Fruit fly (Drosophila melanogaster): Measurements from ENCODE around the gene CG42729.

CG42729 gene

dm6 chr3L:15563058-15563850 lies 35.9 kb upstream of the CG42729 start, which contains the start of the genes CG7739 and SCCRO (continued):
- TF ChIP-seq dpn (GFP tag; optimal IDR thresholded peaks at IDR 0.05) (peak; percentile 22 to 23), Spps (tag; optimal IDR thresholded peaks at IDR 0.05) (no peak), CG12071 (GFP tag; optimal IDR thresholded peaks at IDR 0.05) (no peak), ci (GFP tag; IDR thresholded peaks at IDR 0.05) (peak; percentile 66; the same call in 2 of the 3 replicates), CG17385 (GFP tag; optimal IDR thresholded peaks at IDR 0.05) (peak; percentile 42), vfl (GFP tag; optimal IDR thresholded peaks at IDR 0.05) (peak; percentile 14), CG18619 (GFP tag; optimal IDR thresholded peaks at IDR 0.05) (peak; percentile 35), Trl (optimal IDR thresholded peaks at IDR 0.05) (no peak), Trl (GFP tag; optimal IDR thresholded peaks at IDR 0.05) (peak; percentile 31), unc-4 (GFP tag; IDR thresholded peaks at IDR 0.05; ENCODE audit: partially characterized antibody) (peak; percentile 59), pho (GFP tag; optimal IDR thresholded peaks at IDR 0.05) (peak; percentile 25), CG3065 (GFP tag; optimal IDR thresholded peaks at IDR 0.05) (no peak), CG11456 (GFP tag; IDR thresholded peaks at IDR 0.05) (no peak; the same call in 1 of the 3 replicates), CG18262 (tag; optimal IDR thresholded peaks at IDR 0.05) (peak; percentile 70), CG1529 (GFP tag; optimal IDR thresholded peaks at IDR 0.05) (no peak), CG13296 (GFP tag; optimal IDR thresholded peaks at IDR 0.05) (peak; percentile 51), sqz (GFP tag; optimal IDR thresholded peaks at IDR 0.05) (no peak), CG9817 (tag; optimal IDR thresholded peaks at IDR 0.05) (peak; percentile 71)

DNA sequence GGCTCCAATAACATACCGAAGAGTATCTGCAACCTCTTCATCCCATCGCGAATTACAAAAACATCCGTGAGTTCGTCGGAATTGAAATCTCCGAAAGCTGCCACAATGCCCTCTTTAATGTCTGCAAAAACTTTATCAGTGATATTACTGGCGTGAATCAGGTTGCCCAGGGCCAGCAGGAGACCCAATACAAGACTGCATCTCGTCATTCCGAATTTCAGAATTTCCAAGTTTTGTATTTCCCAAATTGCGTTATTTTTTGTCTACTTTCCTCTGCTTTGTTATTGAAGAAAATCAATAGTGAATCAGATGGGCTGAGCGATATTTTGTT lies 35.4 kb upstream of the CG42729 start:
- TF ChIP-seq slbo (GFP tag; IDR thresholded peaks at IDR 0.05) (no peak), CG6272 (GFP tag; IDR thresholded peaks at IDR 0.05) (no peak), bowl (GFP tag; IDR thresholded peaks at IDR 0.05) (no peak), MESR4 (GFP tag; optimal IDR thresholded peaks at IDR 0.05) (peak; percentile 80), chinmo (GFP tag; IDR thresholded peaks at IDR 0.05; ENCODE audit: partially characterized antibody) (0 out of 4 replicates have a peak, but pooled peaks have one; percentile 72), Sry-δ (GFP tag; optimal IDR thresholded peaks at IDR 0.05) (peak; percentile 38), ab (GFP tag; optimal IDR thresholded peaks at IDR 0.05) (no peak), CG7963 (GFP tag; IDR thresholded peaks at IDR 0.05; ENCODE audit: partially characterized antibody) (peak; percentile 50; the same call in 1 of the 3 replicates), nerfin-2 (GFP tag; IDR thresholded peaks at IDR 0.05; ENCODE audit: partially characterized antibody) (peak; percentile 28; the same call in 1 of the 2 replicates), CG32532 (GFP tag; IDR thresholded peaks at IDR 0.05) (no peak), CG1233 (GFP tag; optimal IDR thresholded peaks at IDR 0.05) (no peak), mirr (GFP tag; optimal IDR thresholded peaks at IDR 0.05) (no peak), CG5180 (GFP tag; optimal IDR thresholded peaks at IDR 0.05) (no peak), tap (tag; optimal IDR thresholded peaks at IDR 0.05) (no peak), CG1603 (tag; optimal IDR thresholded peaks at IDR 0.05) (peak; percentile 30), knrl (GFP tag; IDR thresholded peaks at IDR 0.05; ENCODE audit: partially characterized antibody) (peak; percentile 43; the same call in 1 of the 3 replicates), CG8924 (tag; optimal IDR thresholded peaks at IDR 0.05) (no peak), Side (GFP tag; optimal IDR thresholded peaks at IDR 0.05) (no peak), Dll (GFP tag; IDR thresholded peaks at IDR 0.05; ENCODE audit: partially characterized antibody) (no peak; the same call in 3 of the 4 replicates), onecut (GFP tag; IDR thresholded peaks at IDR 0.05) (peak; percentile 98), Ssrp (tag; optimal IDR thresholded peaks at IDR 0.05) (no peak), pzg (GFP tag; optimal IDR thresholded peaks at IDR 0.05) (no peak), cg (GFP tag; optimal IDR thresholded peaks at IDR 0.05) (no peak), unpg (GFP tag; optimal IDR thresholded peaks at IDR 0.05) (no peak), Bgb (GFP tag; IDR thresholded peaks at IDR 0.05; ENCODE audit: partially characterized antibody) (peak; percentile 61), CG8281 (tag; optimal IDR thresholded peaks at IDR 0.05) (no peak), C15 (GFP tag; IDR thresholded peaks at IDR 0.05) (no peak), CG17186 (GFP tag; optimal IDR thresholded peaks at IDR 0.05) (no peak), Fer1 (GFP tag; optimal IDR thresholded peaks at IDR 0.05) (peak; percentile 27), hb (GFP tag; IDR thresholded peaks at IDR 0.05; ENCODE audit: partially characterized antibody) (0 out of 3 replicates have a peak, but pooled peaks have one; percentile 7), usp (GFP tag; optimal IDR thresholded peaks at IDR 0.05) (no peak)

Measured in whole organism, embryonic.